Fruit fly (Drosophila melanogaster) whole organism, embryonic: ENCODE results near the gene CG4576.
A peak's percentile ranks its signal among the peaks of the same experiment; 100 is the strongest.

ENCODE experiments used
- Asciz ChIP-seq: fragments of 200-800 bp; sonication (Bioruptor generic); optimal IDR thresholded peaks from 2 replicates; lab custom pipeline; 2017; ENCODE audit warnings: missing biosample characterization, mild to moderate bottlenecking, missing genetic modification characterization, missing genetic modification reagents
- Atf3 ChIP-seq: fragments of 200-800 bp; sonication (Bioruptor generic); optimal IDR thresholded peaks from 3 replicates; lab custom pipeline; 2016; ENCODE audit warnings: missing biosample characterization, missing genetic modification characterization
- CG11085 ChIP-seq: fragments of 200-800 bp; sonication (Bioruptor generic); IDR thresholded peaks from 2 replicates; pipeline ENCODE4 v1.3.6; 2022; ENCODE audit warnings: missing biosample characterization, missing genetic modification characterization
- CG11456 ChIP-seq: fragments of 200-800 bp; sonication (Bioruptor generic); IDR thresholded peaks from 3 replicates; pipeline ENCODE4 v1.3.6; 2022; ENCODE audit warnings: missing biosample characterization, missing genetic modification characterization
- CG11504 ChIP-seq: fragments of 200-800 bp; sonication (Bioruptor generic); optimal IDR thresholded peaks from 3 replicates; lab custom pipeline; 2019; ENCODE audit warnings: missing biosample characterization, mild to moderate bottlenecking, missing genetic modification characterization, moderate library complexity
- CG12071 ChIP-seq: fragments of 200-800 bp; sonication (Bioruptor generic); optimal IDR thresholded peaks from 3 replicates; lab custom pipeline; 2018; ENCODE audit warnings: missing biosample characterization, mild to moderate bottlenecking, missing genetic modification characterization
- CG13287 ChIP-seq: fragments of 200-800 bp; sonication (Bioruptor generic); IDR thresholded peaks from 2 replicates; pipeline ENCODE4 v1.3.6; 2022; ENCODE audit warnings: missing biosample characterization, missing genetic modification characterization; ENCODE audit not compliant: partially characterized antibody
- CG14014 ChIP-seq: fragments of 200-800 bp; sonication (Bioruptor generic); IDR thresholded peaks from 2 replicates; pipeline ENCODE4 v1.3.6; 2022; ENCODE audit warnings: missing biosample characterization, missing genetic modification characterization
- CG14441 ChIP-seq: fragments of 200-800 bp; sonication (Bioruptor generic); IDR thresholded peaks from 2 replicates; pipeline ENCODE4 v1.3.6; 2022; ENCODE audit warnings: missing biosample characterization, missing genetic modification characterization
- CG17328 ChIP-seq: fragments of 200-800 bp; sonication (Bioruptor generic); IDR thresholded peaks from 2 replicates; pipeline ENCODE4 v1.3.6; 2022; ENCODE audit warnings: missing biosample characterization, missing genetic modification characterization
- CG17829 ChIP-seq: fragments of 200-800 bp; optimal IDR thresholded peaks from 2 replicates; lab custom pipeline; 2019; ENCODE audit warnings: missing biosample characterization, mild to moderate bottlenecking, missing genetic modification characterization, moderate library complexity
- CG30020 ChIP-seq: fragments of 200-800 bp; optimal IDR thresholded peaks from 2 replicates; lab custom pipeline; 2019; ENCODE audit warnings: missing biosample characterization, mild to moderate bottlenecking, missing genetic modification characterization, moderate library complexity
- CG31224 ChIP-seq: fragments of 200-800 bp; sonication (Bioruptor generic); IDR thresholded peaks from 2 replicates; pipeline ENCODE4 v1.3.6; 2022; ENCODE audit warnings: missing biosample characterization, missing genetic modification characterization
- CG4730 ChIP-seq: fragments of 200-800 bp; sonication (Bioruptor generic); IDR thresholded peaks from 2 replicates; pipeline ENCODE4 v1.3.6; 2022; ENCODE audit warnings: missing biosample characterization, missing genetic modification characterization
- CG5180 ChIP-seq: fragments of 200-800 bp; sonication (Bioruptor generic); optimal IDR thresholded peaks from 3 replicates; lab custom pipeline; 2017; ENCODE audit warnings: missing biosample characterization, missing genetic modification characterization, mild to moderate bottlenecking, moderate library complexity, missing genetic modification reagents
- CG7786 ChIP-seq: fragments of 200-800 bp; sonication (Bioruptor generic); optimal IDR thresholded peaks from 2 replicates; lab custom pipeline; 2016; ENCODE audit warnings: missing biosample characterization, missing genetic modification characterization
- Fer3 ChIP-seq: fragments of 200-800 bp; sonication (Bioruptor generic); optimal IDR thresholded peaks from 2 replicates; lab custom pipeline; 2018; ENCODE audit warnings: missing biosample characterization, mild to moderate bottlenecking, missing genetic modification characterization, moderate library complexity
- HLH4C ChIP-seq: fragments of 200-800 bp; sonication (Bioruptor generic); IDR thresholded peaks from 3 replicates; pipeline ENCODE4 v1.3.6; 2022; ENCODE audit warnings: missing biosample characterization, missing genetic modification characterization; ENCODE audit not compliant: partially characterized antibody
- HLHmδ ChIP-seq: fragments of 200-800 bp; sonication (Bioruptor generic); optimal IDR thresholded peaks from 2 replicates; lab custom pipeline; 2018; ENCODE audit warnings: missing biosample characterization, mild to moderate bottlenecking, missing genetic modification characterization, moderate library complexity
- Hsf ChIP-seq: fragments of 200-800 bp; sonication (Bioruptor generic); optimal IDR thresholded peaks from 3 replicates; lab custom pipeline; 2016; ENCODE audit warnings: missing biosample characterization, missing genetic modification characterization
- Jarid2 ChIP-seq: fragments of 200-800 bp; sonication (Bioruptor generic); optimal IDR thresholded peaks from 3 replicates; lab custom pipeline; 2017; ENCODE audit warnings: mild to moderate bottlenecking, missing biosample characterization, missing genetic modification reagents, missing genetic modification characterization
- Meics ChIP-seq: fragments of 200-800 bp; sonication (Bioruptor generic); optimal IDR thresholded peaks from 2 replicates; lab custom pipeline; 2017; ENCODE audit warnings: missing biosample characterization, mild to moderate bottlenecking, missing genetic modification characterization
- NFAT ChIP-seq: fragments of 200-800 bp; sonication (Bioruptor generic); IDR thresholded peaks from 2 replicates; pipeline ENCODE4 v1.3.6; 2022; ENCODE audit warnings: missing biosample characterization, missing genetic modification characterization
- Oli ChIP-seq: fragments of 200-800 bp; sonication (Bioruptor generic); optimal IDR thresholded peaks from 2 replicates; lab custom pipeline; 2018; ENCODE audit warnings: missing biosample characterization, mild to moderate bottlenecking, missing genetic modification characterization, moderate library complexity
- Pdp1 ChIP-seq, 2 experiments: fragments of 200-800 bp; sonication (Bioruptor generic); optimal IDR thresholded peaks; 3 replicates each; lab custom pipeline; 2016; ENCODE audit warnings: missing biosample characterization in 2 of 2, missing genetic modification characterization in 2 of 2, mild to moderate bottlenecking in 1 of 2, moderate library complexity in 1 of 2
- Rfx ChIP-seq: fragments of 200-800 bp; sonication (Bioruptor generic); IDR thresholded peaks from 2 replicates; pipeline ENCODE4 v1.3.6; 2022; ENCODE audit warnings: missing biosample characterization, missing genetic modification characterization
- Sry-β ChIP-seq: fragments of 200-800 bp; sonication (Bioruptor generic); optimal IDR thresholded peaks from 2 replicates; lab custom pipeline; 2018; ENCODE audit warnings: missing biosample characterization, mild to moderate bottlenecking, missing genetic modification characterization, moderate library complexity
- Taf1 ChIP-seq: fragments of 200-800 bp; sonication (Bioruptor generic); IDR thresholded peaks from 2 replicates; pipeline ENCODE4 v1.3.6; 2022; ENCODE audit warnings: missing biosample characterization, missing genetic modification characterization
- Trl ChIP-seq, 3 experiments: fragments of >200 bp in 2 of 3; fragments of 200-800 bp in 1 of 3; sonication (Bioruptor generic) in 1 of 3; optimal IDR thresholded peaks; 2 replicates in 1 of 3; 3 replicates in 2 of 3; lab custom pipeline; 2016 to 2017; ENCODE audit warnings: missing biosample characterization in 1 of 3, missing genetic modification characterization in 1 of 3
- abd-A ChIP-seq: fragments of 200-800 bp; sonication (Bioruptor generic); optimal IDR thresholded peaks from 3 replicates; lab custom pipeline; 2019; ENCODE audit warnings: missing biosample characterization, mild to moderate bottlenecking, missing genetic modification characterization, moderate library complexity
- ara ChIP-seq: fragments of 200-800 bp; sonication (Bioruptor generic); IDR thresholded peaks from 2 replicates; pipeline ENCODE4 v1.3.6; 2022; ENCODE audit warnings: missing biosample characterization, missing genetic modification characterization
- bcd ChIP-seq: fragments of 200-800 bp; sonication (Bioruptor generic); optimal IDR thresholded peaks from 2 replicates; lab custom pipeline; 2017; ENCODE audit warnings: missing biosample characterization, mild to moderate bottlenecking, missing genetic modification characterization
- chinmo ChIP-seq: fragments of 200-800 bp; sonication (Bioruptor generic); IDR thresholded peaks from 4 replicates; pipeline ENCODE4 v1.3.6; 2022; ENCODE audit warnings: missing biosample characterization, missing genetic modification characterization; ENCODE audit not compliant: partially characterized antibody
- chm ChIP-seq: fragments of 200-800 bp; sonication (Bioruptor generic); IDR thresholded peaks from 2 replicates; pipeline ENCODE4 v1.3.6; 2022; ENCODE audit warnings: missing biosample characterization, missing genetic modification characterization
- fd102C ChIP-seq: fragments of 200-800 bp; sonication (Bioruptor generic); optimal IDR thresholded peaks from 2 replicates; lab custom pipeline; 2018; ENCODE audit warnings: missing biosample characterization, mild to moderate bottlenecking, missing genetic modification characterization, moderate library complexity
- gro ChIP-seq: fragments of 200-800 bp; sonication (Bioruptor generic); optimal IDR thresholded peaks from 2 replicates; lab custom pipeline; 2016; ENCODE audit warnings: missing biosample characterization, missing genetic modification characterization
- lab ChIP-seq: fragments of 200-800 bp; sonication (Bioruptor generic); optimal IDR thresholded peaks from 3 replicates; lab custom pipeline; 2017; ENCODE audit warnings: missing biosample characterization, missing genetic modification characterization, mild to moderate bottlenecking, moderate library complexity, missing genetic modification reagents
- nom ChIP-seq: fragments of 200-800 bp; sonication (Bioruptor generic); optimal IDR thresholded peaks from 2 replicates; lab custom pipeline; 2017; ENCODE audit warnings: missing biosample characterization, missing genetic modification characterization, mild to moderate bottlenecking, moderate library complexity, missing genetic modification reagents
- odd ChIP-seq: fragments of 200-800 bp; sonication (Bioruptor generic); optimal IDR thresholded peaks from 2 replicates; lab custom pipeline; 2017; ENCODE audit warnings: missing biosample characterization, mild to moderate bottlenecking, missing genetic modification characterization
- pb ChIP-seq: fragments of 200-800 bp; sonication (Bioruptor generic); optimal IDR thresholded peaks from 3 replicates; lab custom pipeline; 2016; ENCODE audit warnings: missing biosample characterization, missing genetic modification characterization
- scrt ChIP-seq: fragments of 200-800 bp; sonication (Bioruptor generic); optimal IDR thresholded peaks from 2 replicates; lab custom pipeline; 2018; ENCODE audit warnings: missing biosample characterization, mild to moderate bottlenecking, missing genetic modification characterization, moderate library complexity
- sens ChIP-seq: fragments of 200-800 bp; sonication (Bioruptor generic); peaks from one replicate; lab custom pipeline; 2016; ENCODE audit warnings: missing biosample characterization, missing genetic modification characterization
- slbo ChIP-seq: fragments of 200-800 bp; sonication (Bioruptor generic); IDR thresholded peaks from 2 replicates; pipeline ENCODE4 v1.3.6; 2022; ENCODE audit warnings: missing biosample characterization, missing genetic modification characterization
- sr ChIP-seq: fragments of 200-800 bp; sonication (Bioruptor generic); IDR thresholded peaks from 3 replicates; pipeline ENCODE4 v1.3.6; 2022; ENCODE audit warnings: missing biosample characterization, missing genetic modification characterization
- stc ChIP-seq: fragments of 200-800 bp; sonication (Bioruptor generic); IDR thresholded peaks from 2 replicates; pipeline ENCODE4 v1.3.6; 2022; ENCODE audit warnings: missing biosample characterization, missing genetic modification characterization
- tgo ChIP-seq: fragments of 200-800 bp; sonication (Bioruptor generic); IDR thresholded peaks from 3 replicates; pipeline ENCODE4 v1.3.6; 2022; ENCODE audit warnings: missing biosample characterization, missing genetic modification characterization
- trh ChIP-seq: fragments of 200-800 bp; sonication (Bioruptor generic); optimal IDR thresholded peaks from 2 replicates; lab custom pipeline; 2016; ENCODE audit warnings: missing biosample characterization, missing genetic modification characterization
- ttk ChIP-seq: fragments of 200-800 bp; sonication (Bioruptor generic); IDR thresholded peaks from 2 replicates; pipeline ENCODE4 v2.1.2; 2022; ENCODE audit warnings: missing biosample characterization, missing genetic modification characterization

CG4576 gene

DNA sequence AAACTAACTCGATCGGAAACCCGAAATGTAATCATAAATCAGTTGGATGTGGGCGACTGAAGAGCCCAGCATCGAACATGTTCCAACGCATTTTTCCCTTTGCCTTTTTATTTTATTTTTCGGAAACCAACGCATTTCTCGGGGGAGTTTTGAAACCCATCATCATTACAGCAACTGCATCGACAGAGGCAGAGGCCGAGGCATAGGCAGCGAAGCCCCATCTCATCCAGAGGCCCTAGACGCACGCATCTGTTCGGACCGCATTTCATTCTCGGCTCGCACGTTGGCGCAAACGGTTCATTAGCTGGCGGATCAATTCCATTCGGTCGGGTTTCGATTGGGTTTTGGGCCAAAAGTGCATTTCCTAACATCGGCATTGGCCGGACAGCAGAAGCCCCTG, at the start of gene CG4576:
TSS of gene CG4576 (plus strand) at position 227 of the 400 bp plus-strand sequence.
- 0 out of 2 replicates have a peak, but pooled peaks have one; percentile 35 for TF ChIP-seq chm
- TF ChIP-seq sr (GFP tag; lab: Robert Waterston, UW) = peak; percentile 68
- no peak for TF ChIP-seq CG13287 (GFP tag; lab: Robert Waterston, UW)
- TF ChIP-seq sens = peak; percentile 35
- TF ChIP-seq CG11456 (GFP tag; lab: Robert Waterston, UW) = 0 out of 3 replicates have a peak, but pooled peaks have one; percentile 58
- 0 out of 2 replicates have a peak, but pooled peaks have one; percentile 22 for TF ChIP-seq ara (GFP tag; lab: Robert Waterston, UW)
- TF ChIP-seq stc (GFP tag; lab: Robert Waterston, UW) = 0 out of 2 replicates have a peak, but pooled peaks have one; percentile 23
- TF ChIP-seq abd-A (tag; lab: Kevin White, UChicago) = no peak
- TF ChIP-seq nom (GFP tag; lab: Kevin White, UChicago) = peak; percentile 66
- TF ChIP-seq chinmo (GFP tag; lab: Robert Waterston, UW) = 0 out of 4 replicates have a peak, but pooled peaks have one; percentile 7
- TF ChIP-seq Jarid2 (GFP tag; lab: Kevin White, UChicago) = peak; percentile 12
- TF ChIP-seq CG12071 = no peak
- TF ChIP-seq CG5180 = peak; percentile 97
- TF ChIP-seq, all 482 proteins: peak for 10

DNA sequence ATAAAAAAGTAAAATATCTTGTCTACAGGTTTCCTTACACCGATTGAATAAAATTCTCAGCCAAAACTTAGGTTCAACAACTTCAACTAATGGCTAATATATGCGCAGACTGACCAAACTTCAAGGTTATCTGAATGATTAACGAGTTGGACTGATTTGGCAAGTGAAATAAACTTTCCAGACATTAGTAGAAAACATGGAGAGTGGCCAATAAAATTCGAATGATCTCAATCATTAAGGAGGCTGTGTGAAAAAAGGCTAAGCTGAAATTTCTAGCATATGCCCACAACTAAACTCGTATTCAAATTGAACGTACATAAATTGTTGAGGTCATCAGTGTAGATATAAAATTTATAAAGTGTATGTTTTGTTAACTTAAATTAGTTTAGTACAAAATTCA, 46.0 kb upstream of the CG4576 start, which contains the start of gene CG5614:
TSS of gene CG5614 (plus strand) at position 301 of the 400 bp plus-strand sequence.
- TF ChIP-seq HLHmδ (GFP tag; lab: Kevin White, UChicago) (no peak), tgo (GFP tag; lab: Robert Waterston, UW) (no peak), CG7786 (GFP tag; lab: Kevin White, UChicago) (no peak), Hsf (GFP tag; lab: Kevin White, UChicago) (no peak), ttk (GFP tag; lab: Robert Waterston, UW) (no peak), Pdp1 (GFP tag; optimal IDR thresholded peaks at IDR 0.05; lab: Kevin White, UChicago) (no peak), NFAT (GFP tag; lab: Robert Waterston, UW) (no peak), HLH4C (GFP tag; lab: Robert Waterston, UW) (no peak), CG17829 (no peak), Taf1 (GFP tag; lab: Robert Waterston, UW) (no peak), odd (GFP tag; lab: Kevin White, UChicago) (no peak), gro (GFP tag; lab: Kevin White, UChicago) (no peak), Atf3 (GFP tag; lab: Kevin White, UChicago) (no peak), CG31224 (no peak), bcd (GFP tag; lab: Kevin White, UChicago) (no peak), CG14014 (GFP tag; lab: Robert Waterston, UW) (no peak), Sry-β (GFP tag; lab: Kevin White, UChicago) (no peak), CG11085 (GFP tag; lab: Robert Waterston, UW) (no peak), Asciz (GFP tag; lab: Kevin White, UChicago) (no peak)
- TF ChIP-seq, all 482 proteins: peak for 0

DNA sequence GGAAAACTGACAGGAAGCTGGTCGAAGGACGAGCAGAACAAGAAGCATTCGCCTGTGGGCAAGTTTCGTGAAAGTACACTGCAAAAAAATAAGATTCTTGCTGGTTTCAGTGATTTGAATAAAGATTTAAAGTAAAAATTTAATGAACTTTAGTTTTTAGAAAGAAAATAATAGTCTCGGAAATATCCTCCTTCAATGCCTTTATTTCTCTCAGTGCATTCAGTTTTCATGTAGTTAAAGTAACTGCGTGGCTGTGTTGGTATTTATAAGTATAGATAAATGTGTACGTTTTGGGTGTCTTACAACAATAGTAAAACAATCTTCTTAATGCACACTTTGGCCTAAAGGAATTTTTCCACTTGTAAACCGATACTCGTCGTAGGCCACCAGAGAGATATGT, 41.2 kb upstream of the CG4576 start:
- peak; percentile 26 for TF ChIP-seq Meics (GFP tag; lab: Kevin White, UChicago)
- no peak for TF ChIP-seq fd102C (GFP tag; lab: Kevin White, UChicago)
- peak; percentile 9 for TF ChIP-seq Oli (tag; lab: Kevin White, UChicago)
- TF ChIP-seq trh (GFP tag; lab: Kevin White, UChicago) = no peak
- TF ChIP-seq Rfx (GFP tag; lab: Robert Waterston, UW) = 0 out of 2 replicates have a peak, but pooled peaks have one; percentile 31
- TF ChIP-seq CG11504 (tag; lab: Kevin White, UChicago) = peak; percentile 44
- TF ChIP-seq lab = peak; percentile 18
- TF ChIP-seq CG11456 (GFP tag; lab: Robert Waterston, UW) = no peak
- TF ChIP-seq CG17328 (GFP tag; lab: Robert Waterston, UW) = 0 out of 2 replicates have a peak, but pooled peaks have one; percentile 21
- no peak for TF ChIP-seq Trl (optimal IDR thresholded peaks at IDR 0.05; lab: Kevin White, UChicago)
- no peak for TF ChIP-seq Trl (GFP tag; optimal IDR thresholded peaks at IDR 0.05; lab: Kevin White, UChicago)
- no peak for TF ChIP-seq CG4730 (GFP tag; lab: Robert Waterston, UW)
- peak; percentile 54 for TF ChIP-seq slbo (GFP tag; lab: Robert Waterston, UW)
- TF ChIP-seq CG30020 = no peak
- TF ChIP-seq Fer3 (tag; lab: Kevin White, UChicago) = peak; percentile 1
- no peak for TF ChIP-seq scrt (GFP tag; lab: Kevin White, UChicago)
- TF ChIP-seq CG14441 (GFP tag; lab: Robert Waterston, UW) = peak; percentile 32; the same call in 1 of the 2 replicates
- no peak for TF ChIP-seq pb
